Worm (Caenorhabditis elegans) whole organism, mixed stage, embryonic: ENCODE results near the gene mdt-22.
A peak's percentile ranks its signal among the peaks of the same experiment; 100 is the strongest.

Experiments
- M03D4.4 ChIP-seq: sonication (generic microtip); optimal IDR thresholded peaks from 2 replicates; lab custom pipeline; 2017; ENCODE audit warnings: mild to moderate bottlenecking, missing genetic modification characterization, missing compliant biosample characterization
- bed-3 ChIP-seq: fragments of 200-800 bp; sonication (Bioruptor generic); optimal IDR thresholded peaks from 3 replicates; lab custom pipeline; 2018; ENCODE audit warnings: mild to moderate bottlenecking, missing genetic modification characterization, moderate library complexity, missing compliant biosample characterization
- blmp-1 ChIP-seq: fragments of 150-350 bp; optimal IDR thresholded peaks from 2 replicates; lab custom pipeline; 2014; ENCODE audit warnings: missing biosample characterization, missing genetic modification characterization
- ceh-39 ChIP-seq: fragments of 150-350 bp; optimal IDR thresholded peaks from 2 replicates; lab custom pipeline; 2014; ENCODE audit warnings: missing biosample characterization, missing genetic modification characterization
- ceh-43 ChIP-seq: fragments of 200-800 bp; sonication (Bioruptor generic); optimal IDR thresholded peaks from 2 replicates; lab custom pipeline; 2018; ENCODE audit warnings: mild to moderate bottlenecking, missing genetic modification characterization, moderate library complexity, missing compliant biosample characterization
- ceh-83 ChIP-seq: fragments of 200-800 bp; sonication (Bioruptor generic); optimal IDR thresholded peaks from 2 replicates; lab custom pipeline; 2018; ENCODE audit warnings: mild to moderate bottlenecking, missing genetic modification characterization, missing compliant biosample characterization
- ces-1 ChIP-seq: fragments of 150-350 bp; optimal IDR thresholded peaks from 2 replicates; lab custom pipeline; 2014; ENCODE audit warnings: missing biosample characterization, missing genetic modification reagents, missing genetic modification characterization
- cnd-1 ChIP-seq: fragments of 200-800 bp; sonication (Bioruptor generic); optimal IDR thresholded peaks from 2 replicates; lab custom pipeline; 2018; ENCODE audit warnings: mild to moderate bottlenecking, missing genetic modification characterization, missing compliant biosample characterization
- drap-1 ChIP-seq: fragments of 200-800 bp; sonication (Bioruptor generic); optimal IDR thresholded peaks from 3 replicates; lab custom pipeline; 2018; ENCODE audit warnings: mild to moderate bottlenecking, missing genetic modification characterization, missing compliant biosample characterization
- elt-1 ChIP-seq: sonication (generic microtip); optimal IDR thresholded peaks from 2 replicates; lab custom pipeline; 2017; ENCODE audit warnings: missing genetic modification characterization, mild to moderate bottlenecking, missing compliant biosample characterization, antibody characterized with exemption, moderate library complexity, borderline replicate concordance; ENCODE audit not compliant: insufficient read depth
- elt-3 ChIP-seq: fragments of 150-350 bp; optimal IDR thresholded peaks from 2 replicates; lab custom pipeline; 2014; ENCODE audit warnings: missing biosample characterization, missing genetic modification characterization
- flh-1 ChIP-seq: fragments of 200-800 bp; sonication (Bioruptor generic); optimal IDR thresholded peaks from 2 replicates; lab custom pipeline; 2018; ENCODE audit warnings: mild to moderate bottlenecking, missing genetic modification characterization, moderate library complexity, missing compliant biosample characterization
- ham-2 ChIP-seq: fragments of 200-800 bp; sonication (Bioruptor generic); optimal IDR thresholded peaks from 2 replicates; lab custom pipeline; 2018; ENCODE audit warnings: mild to moderate bottlenecking, missing genetic modification characterization, missing compliant biosample characterization
- hlh-1 ChIP-seq: fragments of 150-350 bp; optimal IDR thresholded peaks from 2 replicates; lab custom pipeline; 2014; ENCODE audit warnings: missing biosample characterization, missing genetic modification reagents, missing genetic modification characterization
- lin-13 ChIP-seq: fragments of 150-350 bp; optimal IDR thresholded peaks from 2 replicates; lab custom pipeline; 2014; ENCODE audit warnings: missing biosample characterization, missing genetic modification characterization
- lin-32 ChIP-seq: fragments of 200-800 bp; sonication (Bioruptor generic); optimal IDR thresholded peaks from 2 replicates; lab custom pipeline; 2018; ENCODE audit warnings: mild to moderate bottlenecking, missing genetic modification characterization, missing compliant biosample characterization
- lsy-2 ChIP-seq: fragments of 150-350 bp; optimal IDR thresholded peaks from 2 replicates; lab custom pipeline; 2014; ENCODE audit warnings: missing biosample characterization, missing genetic modification characterization
- mab-5 ChIP-seq: fragments of 150-350 bp; optimal IDR thresholded peaks from 2 replicates; lab custom pipeline; 2014; ENCODE audit warnings: missing biosample characterization, missing genetic modification characterization
- mep-1 ChIP-seq: fragments of 150-350 bp; optimal IDR thresholded peaks from 2 replicates; lab custom pipeline; 2017; ENCODE audit warnings: missing biosample characterization, missing genetic modification reagents, missing genetic modification characterization, inconsistent platforms
- mls-2 ChIP-seq: sonication (generic microtip); optimal IDR thresholded peaks from 2 replicates; lab custom pipeline; 2016; ENCODE audit warnings: mild to moderate bottlenecking, missing genetic modification characterization, moderate library complexity, missing compliant biosample characterization
- nhr-12 ChIP-seq: fragments of 150-350 bp; optimal IDR thresholded peaks from 2 replicates; lab custom pipeline; 2014; ENCODE audit warnings: missing biosample characterization, missing genetic modification characterization
- nhr-2 ChIP-seq: fragments of 150-350 bp; optimal IDR thresholded peaks from 2 replicates; lab custom pipeline; 2014; ENCODE audit warnings: missing biosample characterization, missing genetic modification characterization
- nhr-237 ChIP-seq: fragments of 150-350 bp; optimal IDR thresholded peaks from 2 replicates; lab custom pipeline; 2014; ENCODE audit warnings: missing biosample characterization, missing genetic modification characterization
- nhr-28 ChIP-seq: fragments of 150-350 bp; optimal IDR thresholded peaks from 2 replicates; lab custom pipeline; 2014; ENCODE audit warnings: missing biosample characterization, missing genetic modification characterization
- nhr-76 ChIP-seq: sonication (generic microtip); optimal IDR thresholded peaks from 2 replicates; lab custom pipeline; 2017; ENCODE audit warnings: missing biosample characterization, missing genetic modification characterization
- pha-4 ChIP-seq: fragments of 150-350 bp; optimal IDR thresholded peaks from 2 replicates; lab custom pipeline; 2018; ENCODE audit warnings: missing biosample characterization, missing genetic modification reagents, missing genetic modification characterization
- snpc-4 ChIP-seq: fragments of 150-350 bp; optimal IDR thresholded peaks from 2 replicates; lab custom pipeline; 2014; ENCODE audit warnings: missing biosample characterization, missing genetic modification characterization
- sptf-1 ChIP-seq: sonication (generic microtip); optimal IDR thresholded peaks from 2 replicates; lab custom pipeline; 2017; ENCODE audit warnings: mild to moderate bottlenecking, missing genetic modification characterization, moderate library complexity, missing compliant biosample characterization
- tbx-8 ChIP-seq: fragments of 200-800 bp; sonication (Bioruptor generic); optimal IDR thresholded peaks from 2 replicates; lab custom pipeline; 2018; ENCODE audit warnings: mild to moderate bottlenecking, missing genetic modification characterization, moderate library complexity, missing compliant biosample characterization
- unc-120 ChIP-seq: sonication (generic microtip); optimal IDR thresholded peaks from 2 replicates; lab custom pipeline; 2017; ENCODE audit warnings: missing genetic modification characterization, missing compliant biosample characterization; ENCODE audit not compliant: poor library complexity, severe bottlenecking
- unc-39 ChIP-seq: fragments of 150-350 bp; optimal IDR thresholded peaks from 2 replicates; lab custom pipeline; 2014; ENCODE audit warnings: missing biosample characterization, missing genetic modification characterization
- unc-62 ChIP-seq: fragments of 150-350 bp; optimal IDR thresholded peaks from 2 replicates; lab custom pipeline; 2014; ENCODE audit warnings: missing biosample characterization, missing genetic modification reagents, missing genetic modification characterization
- zip-8 ChIP-seq: fragments of 150-350 bp; optimal IDR thresholded peaks from 2 replicates; lab custom pipeline; 2014; ENCODE audit warnings: missing biosample characterization, missing genetic modification characterization
- ztf-11 ChIP-seq: fragments of 150-350 bp; optimal IDR thresholded peaks from 2 replicates; lab custom pipeline; 2014; ENCODE audit warnings: missing biosample characterization, missing genetic modification characterization

The mdt-22 gene

DNA sequence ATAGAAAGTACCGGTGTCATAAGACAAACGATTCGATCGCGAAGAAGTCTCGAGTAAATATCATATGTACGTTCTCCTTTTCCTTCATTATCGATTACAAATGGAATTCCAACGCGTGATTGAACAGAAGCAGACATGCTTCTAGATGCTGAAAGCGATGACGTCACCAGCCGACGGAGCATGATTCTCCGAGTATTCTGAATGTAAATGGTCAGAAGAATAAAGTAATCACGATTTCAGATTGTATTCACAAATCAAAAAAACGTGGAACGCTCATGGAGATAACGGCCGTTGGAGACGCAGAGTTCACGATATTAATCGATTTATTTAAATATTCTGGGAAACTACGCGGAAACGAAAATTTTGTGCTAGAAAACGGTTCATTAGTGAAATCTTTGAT lies 1.6 kb downstream of the mdt-22 start, which contains the start of gene clpp-1:
Gene clpp-1 (minus strand): TSS at position 197 of the 400 bp plus-strand sequence.
- TF ChIP-seq elt-3 (tag; lab: Kevin White, UChicago), result no peak
- peak; percentile 17 for TF ChIP-seq zip-8
- TF ChIP-seq, all 35 proteins: peak for 1

DNA sequence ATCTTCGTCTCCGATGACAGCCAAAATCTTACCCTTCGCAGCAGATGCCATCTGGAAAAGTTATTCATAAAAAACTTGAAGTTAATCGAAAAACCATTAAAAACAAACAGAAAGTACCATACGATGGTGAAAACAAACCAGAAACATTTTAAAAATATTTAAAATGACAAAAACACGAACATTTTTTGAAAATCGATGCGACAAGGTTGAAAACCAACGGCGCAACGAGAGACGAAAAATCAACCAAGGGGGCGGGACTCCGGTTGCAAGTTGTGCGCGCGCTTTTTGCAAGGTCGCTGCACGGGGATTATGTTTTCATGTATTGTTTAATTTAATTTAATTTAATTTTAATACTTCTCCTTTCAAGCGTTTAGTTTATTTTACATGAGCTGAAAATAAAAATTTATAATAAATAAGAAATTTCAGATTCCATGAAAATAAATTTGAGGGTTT lies 2.7 kb downstream of the mdt-22 start, which contains the start of gene vha-9:
Gene vha-9 (minus strand): TSS at position 51 of the 453 bp plus-strand sequence.
- TF ChIP-seq ces-1 (GFP tag; lab: Kevin White, UChicago) (peak; percentile 91), sptf-1 (tag; lab: Kevin White, UChicago) (peak; percentile 74), hlh-1 (tag; lab: Kevin White, UChicago) (peak; percentile 28), mls-2 (tag; lab: Kevin White, UChicago) (no peak), bed-3 (peak; percentile 11), nhr-28 (no peak), pha-4 (tag; lab: Kevin White, UChicago) (peak; percentile 7), M03D4.4 (peak; percentile 13), drap-1 (GFP tag; lab: Kevin White, UChicago) (no peak), snpc-4 (tag; lab: Kevin White, UChicago) (no peak), lin-13 (tag; lab: Kevin White, UChicago) (no peak), lsy-2 (tag; lab: Kevin White, UChicago) (peak; percentile 57), nhr-2 (tag; lab: Kevin White, UChicago) (peak; percentile 3), mep-1 (tag; lab: Kevin White, UChicago) (peak; percentile 56)
- TF ChIP-seq, all 35 proteins: peak for 9

DNA sequence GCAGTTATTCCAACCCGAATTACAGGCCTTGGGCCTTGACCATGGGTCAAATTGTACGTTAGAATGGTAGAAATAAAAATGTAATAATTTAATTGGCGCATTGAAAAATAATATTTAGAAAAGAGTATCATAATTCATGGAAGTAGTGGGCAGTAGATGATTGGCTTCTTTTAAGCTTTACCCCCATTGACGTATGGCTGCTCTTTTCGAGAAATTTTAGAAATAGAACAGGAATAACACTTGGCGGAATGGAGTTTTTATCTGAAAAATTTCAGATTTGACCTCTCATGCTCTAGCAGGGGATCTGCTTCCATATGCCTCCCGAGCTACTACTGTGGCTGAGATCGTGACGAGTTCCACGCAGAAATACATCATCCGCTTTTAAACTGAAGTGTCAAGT lies 7.7 kb downstream of the mdt-22 start, which contains the start of gene gcy-4:
Gene gcy-4 (minus strand): TSS at position 101 of the 400 bp plus-strand sequence.
- TF ChIP-seq mls-2 (tag; lab: Kevin White, UChicago) (no peak), nhr-28 (no peak), drap-1 (GFP tag; lab: Kevin White, UChicago) (no peak), unc-62 (GFP tag; lab: Kevin White, UChicago) (no peak), nhr-12 (tag; lab: Kevin White, UChicago) (no peak), elt-1 (tag; lab: Kevin White, UChicago) (no peak), tbx-8 (GFP tag; lab: Kevin White, UChicago) (no peak), M03D4.4 (no peak), bed-3 (no peak), unc-39 (no peak), ceh-83 (GFP tag; lab: Kevin White, UChicago) (no peak), snpc-4 (tag; lab: Kevin White, UChicago) (no peak), nhr-237 (tag; lab: Kevin White, UChicago) (no peak), nhr-2 (tag; lab: Kevin White, UChicago) (no peak), unc-120 (tag; lab: Kevin White, UChicago) (no peak), ceh-43 (GFP tag; lab: Kevin White, UChicago) (no peak), mab-5 (tag; lab: Kevin White, UChicago) (no peak), nhr-76 (tag; lab: Kevin White, UChicago) (no peak), ceh-39 (no peak)
- TF ChIP-seq, all 35 proteins: peak for 0

DNA sequence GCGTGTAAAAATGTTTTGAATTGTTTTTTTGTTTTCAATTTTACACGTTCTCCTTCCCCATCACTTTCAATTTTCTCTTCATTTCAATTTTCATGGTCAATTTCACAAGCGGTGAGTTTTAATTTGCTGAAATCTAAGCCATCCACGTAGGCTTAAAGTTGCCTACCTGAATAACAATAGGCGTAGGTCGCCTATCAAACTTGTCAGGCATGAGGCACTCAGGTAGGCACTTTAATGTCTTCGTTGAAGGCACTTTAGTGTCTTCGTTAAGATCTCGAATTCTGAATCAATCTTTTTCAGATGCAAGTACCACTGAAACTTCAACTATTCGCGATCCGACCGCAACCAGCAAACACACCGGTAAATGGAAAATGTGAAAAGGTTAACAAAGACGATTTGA lies 8.3 kb downstream of the mdt-22 start, which contains the start of gene ZK970.8:
Gene ZK970.8 (plus strand): TSS at position 301 of the 400 bp plus-strand sequence.
- no peak for TF ChIP-seq unc-120 (tag; lab: Kevin White, UChicago)
- no peak for TF ChIP-seq blmp-1 (tag; lab: Kevin White, UChicago)
- no peak for TF ChIP-seq ztf-11 (tag; lab: Kevin White, UChicago)
- TF ChIP-seq elt-3 (tag; lab: Kevin White, UChicago), result no peak
- no peak for TF ChIP-seq bed-3
- TF ChIP-seq tbx-8 (GFP tag; lab: Kevin White, UChicago), result no peak
- no peak for TF ChIP-seq flh-1 (GFP tag; lab: Kevin White, UChicago)
- no peak for TF ChIP-seq mls-2 (tag; lab: Kevin White, UChicago)
- no peak for TF ChIP-seq nhr-28
- no peak for TF ChIP-seq nhr-237 (tag; lab: Kevin White, UChicago)
- no peak for TF ChIP-seq ceh-43 (GFP tag; lab: Kevin White, UChicago)

DNA sequence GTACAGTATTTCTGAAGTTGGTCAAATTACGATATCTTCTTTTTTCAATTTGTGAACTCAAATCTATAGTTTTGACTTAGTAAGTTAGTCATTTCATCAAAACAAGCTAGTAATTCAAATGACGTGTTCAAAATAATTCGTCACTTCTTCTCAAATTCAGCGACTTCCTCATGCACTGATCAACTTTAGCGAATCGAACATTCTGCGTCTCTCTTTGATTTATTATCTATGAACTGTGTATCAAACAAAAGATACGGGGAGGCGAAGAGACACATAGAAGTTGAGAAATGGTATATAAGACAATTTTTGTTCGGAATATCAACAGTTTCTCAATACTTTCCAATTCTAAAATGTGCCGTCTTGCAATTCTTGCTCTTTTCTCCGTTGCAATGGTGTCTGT lies 11.0 kb downstream of the mdt-22 start, which contains the start of gene srlf-34:
Gene srlf-34 (plus strand): TSS at position 321 of the 400 bp plus-strand sequence.
- no peak for TF ChIP-seq cnd-1 (tag; lab: Kevin White, UChicago)
- TF ChIP-seq lin-13 (tag; lab: Kevin White, UChicago), result no peak
- no peak for TF ChIP-seq ceh-43 (GFP tag; lab: Kevin White, UChicago)
- no peak for TF ChIP-seq ham-2 (GFP tag; lab: Kevin White, UChicago)
- TF ChIP-seq lin-32, result no peak
- no peak for TF ChIP-seq mab-5 (tag; lab: Kevin White, UChicago)
- TF ChIP-seq nhr-2 (tag; lab: Kevin White, UChicago), result no peak
- TF ChIP-seq ceh-83 (GFP tag; lab: Kevin White, UChicago), result no peak
- no peak for TF ChIP-seq nhr-12 (tag; lab: Kevin White, UChicago)
- no peak for TF ChIP-seq unc-120 (tag; lab: Kevin White, UChicago)
- no peak for TF ChIP-seq drap-1 (GFP tag; lab: Kevin White, UChicago)
- no peak for TF ChIP-seq nhr-76 (tag; lab: Kevin White, UChicago)
- no peak for TF ChIP-seq ceh-39
- no peak for TF ChIP-seq flh-1 (GFP tag; lab: Kevin White, UChicago)
- no peak for TF ChIP-seq unc-39
- no peak for TF ChIP-seq bed-3
- TF ChIP-seq lsy-2 (tag; lab: Kevin White, UChicago), result no peak
- TF ChIP-seq blmp-1 (tag; lab: Kevin White, UChicago), result no peak
- TF ChIP-seq mls-2 (tag; lab: Kevin White, UChicago), result no peak
- no peak for TF ChIP-seq sptf-1 (tag; lab: Kevin White, UChicago)
